In genomic region chr3R:4470695-4471046, dm6 we compare ENCODE assay signal across 2 fruit fly cellular contexts.
TF ChIP-seq lines count a peak whose summit lies in the region.

No protein-coding gene starts in this region.

TF ChIP-seq in whole organism, prepupa, 60 proteins besides CTCF, POLR2A, EP300 and RAD21:
- TF ChIP-seq OdsH (GFP tag; optimal IDR thresholded peaks at IDR 0.05; lab: Kevin White, UChicago) (no peak), CG10669 (GFP tag; optimal IDR thresholded peaks at IDR 0.05; lab: Kevin White, UChicago) (no peak), vri (GFP tag; optimal IDR thresholded peaks at IDR 0.05; lab: Kevin White, UChicago) (peak; percentile 68), CG8632 (GFP tag; optimal IDR thresholded peaks at IDR 0.05; lab: Kevin White, UChicago) (no peak)
TF ChIP-seq in whole organism, prepupa: peak in this region for 1.

TF ChIP-seq in whole organism, wandering third instar larva, 38 proteins besides CTCF, POLR2A, EP300 and RAD21:
- no peak for TF ChIP-seq OdsH (GFP tag; optimal IDR thresholded peaks at IDR 0.05; lab: Kevin White, UChicago)
- TF ChIP-seq HLH106 (tag; optimal IDR thresholded peaks at IDR 0.05; lab: Kevin White, UChicago): no peak
- TF ChIP-seq Rel (GFP tag; optimal IDR thresholded peaks at IDR 0.05; lab: Kevin White, UChicago): no peak
- peak; percentile 2 for TF ChIP-seq Rel (tag; optimal IDR thresholded peaks at IDR 0.05; lab: Kevin White, UChicago)
- no peak for TF ChIP-seq dl (GFP tag; optimal IDR thresholded peaks at IDR 0.05; lab: Kevin White, UChicago; ENCODE audit: insufficient read depth in 1 of 2, partially characterized antibody in 2 of 2)
- TF ChIP-seq Dfd (GFP tag; optimal IDR thresholded peaks at IDR 0.05; lab: Kevin White, UChicago): no peak
- no peak for TF ChIP-seq GATAd (GFP tag; optimal IDR thresholded peaks at IDR 0.05; lab: Kevin White, UChicago)
